Worm (Caenorhabditis elegans) whole organism, L4 larva: ENCODE measurements around the gene C17G10.1.

Experiments
- D1046.2 ChIP-seq: fragments of 200-800 bp; sonication (Bioruptor generic); IDR thresholded peaks from 2 replicates; pipeline ENCODE4 v1.3.6; 2022; ENCODE audit warnings: missing genetic modification characterization, missing compliant biosample characterization
- F10B5.3 ChIP-seq: sonication (generic microtip); optimal IDR thresholded peaks from 2 replicates; lab custom pipeline; 2016; ENCODE audit warnings: mild to moderate bottlenecking, missing genetic modification characterization, missing compliant biosample characterization
- F26F4.8 ChIP-seq: fragments of 200-800 bp; sonication (Bioruptor generic); conservative IDR thresholded peaks from 2 replicates; pipeline ENCODE4 v1.3.6; 2022; ENCODE audit warnings: missing genetic modification characterization, missing compliant biosample characterization
- F44E2.7 ChIP-seq: fragments of 200-800 bp; sonication (Bioruptor generic); IDR thresholded peaks from 2 replicates; pipeline ENCODE4 v2.1.2; 2022; ENCODE audit warnings: missing genetic modification characterization, missing compliant biosample characterization
- Y48G9A.11 ChIP-seq: fragments of 200-800 bp; sonication (Bioruptor generic); IDR thresholded peaks from 2 replicates; pipeline ENCODE4 v1.3.6; 2022; ENCODE audit warnings: missing genetic modification reagents, missing genetic modification characterization, missing compliant biosample characterization
- Y5F2A.4 ChIP-seq: fragments of 200-800 bp; sonication (Bioruptor generic); optimal IDR thresholded peaks from 2 replicates; lab custom pipeline; 2018; ENCODE audit warnings: mild to moderate bottlenecking, missing genetic modification characterization, missing compliant biosample characterization
- Y75B8A.6 ChIP-seq: fragments of 200-800 bp; sonication (Bioruptor generic); IDR thresholded peaks from 2 replicates; pipeline ENCODE4 v1.3.6; 2022; ENCODE audit warnings: missing genetic modification reagents, missing genetic modification characterization, missing compliant biosample characterization
- ZK546.5 ChIP-seq, 2 experiments: sonication (generic microtip); optimal IDR thresholded peaks; 2 replicates each; lab custom pipeline; 2017; ENCODE audit warnings: missing biosample characterization in 2 of 2, missing genetic modification characterization in 2 of 2
- aha-1 ChIP-seq: fragments of 150-350 bp; peaks from one replicate; lab custom pipeline; 2014; ENCODE audit warnings: missing biosample characterization, missing genetic modification characterization
- ama-1 ChIP-seq: fragments of 150-350 bp; optimal IDR thresholded peaks from 2 replicates; lab custom pipeline; 2014; ENCODE audit warnings: inconsistent platforms, mixed read lengths
- arid-1 ChIP-seq: fragments of 200-800 bp; sonication (Bioruptor generic); conservative IDR thresholded peaks from 2 replicates; pipeline ENCODE4 v1.3.6; 2022; ENCODE audit warnings: missing genetic modification reagents, missing genetic modification characterization, missing compliant biosample characterization
- ceh-44 ChIP-seq: fragments of 200-800 bp; sonication (Bioruptor generic); IDR thresholded peaks from 2 replicates; pipeline ENCODE4 v1.3.6; 2022; ENCODE audit warnings: missing genetic modification reagents, missing genetic modification characterization, missing compliant biosample characterization
- daf-12 ChIP-seq: fragments of 150-350 bp; optimal IDR thresholded peaks from 2 replicates; lab custom pipeline; 2014; ENCODE audit warnings: missing biosample characterization, missing genetic modification reagents, missing genetic modification characterization
- daf-16 ChIP-seq, 3 experiments: sonication (generic microtip); optimal IDR thresholded peaks; 2 replicates each; lab custom pipeline; 2016 to 2017; ENCODE audit warnings: missing genetic modification characterization in 3 of 3, missing genetic modification reagents in 3 of 3, mild to moderate bottlenecking in 2 of 3, missing compliant biosample characterization in 2 of 3, missing biosample characterization in 1 of 3, moderate library complexity in 1 of 3
- dpl-1 ChIP-seq: fragments of 150-350 bp; optimal IDR thresholded peaks from 2 replicates; lab custom pipeline; 2014; ENCODE audit warnings: missing biosample characterization, missing genetic modification reagents, missing genetic modification characterization
- duxl-1 ChIP-seq: sonication (generic microtip); optimal IDR thresholded peaks from 2 replicates; lab custom pipeline; 2016; ENCODE audit warnings: mild to moderate bottlenecking, missing genetic modification characterization, moderate library complexity, missing compliant biosample characterization; ENCODE audit not compliant: poor library complexity
- dve-1 ChIP-seq: sonication (generic microtip); optimal IDR thresholded peaks from 2 replicates; lab custom pipeline; 2017; ENCODE audit warnings: antibody characterized with exemption, mild to moderate bottlenecking, missing genetic modification characterization, missing compliant biosample characterization; ENCODE audit not compliant: insufficient read depth
- fkh-10 ChIP-seq: fragments of 150-350 bp; optimal IDR thresholded peaks from 2 replicates; lab custom pipeline; 2014; ENCODE audit warnings: missing biosample characterization, missing genetic modification reagents, missing genetic modification characterization
- gei-8 ChIP-seq: fragments of 200-800 bp; sonication (Bioruptor generic); optimal IDR thresholded peaks from 2 replicates; lab custom pipeline; 2018; ENCODE audit warnings: mild to moderate bottlenecking, missing genetic modification characterization, missing compliant biosample characterization
- hlh-30 ChIP-seq: sonication (generic microtip); optimal IDR thresholded peaks from 2 replicates; lab custom pipeline; 2017; ENCODE audit warnings: antibody characterized with exemption, mild to moderate bottlenecking, missing genetic modification characterization, missing compliant biosample characterization; ENCODE audit not compliant: insufficient read depth
- lin-1 ChIP-seq: fragments of 200-800 bp; sonication (Bioruptor generic); IDR thresholded peaks from 2 replicates; pipeline ENCODE4 v1.3.6; 2022; ENCODE audit warnings: missing genetic modification reagents, missing genetic modification characterization, missing compliant biosample characterization
- lin-15B ChIP-seq: fragments of 150-350 bp; sonication (generic microtip); optimal IDR thresholded peaks from 3 replicates; lab custom pipeline; 2014; ENCODE audit warnings: missing biosample characterization, missing genetic modification characterization
- lir-3 ChIP-seq: sonication (generic microtip); optimal IDR thresholded peaks from 2 replicates; lab custom pipeline; 2016; ENCODE audit warnings: mild to moderate bottlenecking, missing genetic modification characterization, missing compliant biosample characterization
- mdt-29 ChIP-seq: fragments of 200-800 bp; sonication (Bioruptor generic); IDR thresholded peaks from 2 replicates; pipeline ENCODE4 v1.3.6; 2022; ENCODE audit warnings: missing genetic modification reagents, missing genetic modification characterization, missing compliant biosample characterization
- mes-2 ChIP-seq: sonication (generic microtip); optimal IDR thresholded peaks from 2 replicates; lab custom pipeline; 2016; ENCODE audit warnings: missing genotype, mild to moderate bottlenecking, missing genetic modification characterization, missing compliant biosample characterization; ENCODE audit not compliant: poor library complexity, severe bottlenecking
- nhr-10 ChIP-seq: fragments of 150-350 bp; optimal IDR thresholded peaks from 2 replicates; lab custom pipeline; 2014; ENCODE audit warnings: missing biosample characterization, missing genetic modification characterization
- nhr-102 ChIP-seq: sonication (generic microtip); optimal IDR thresholded peaks from 2 replicates; lab custom pipeline; 2016; ENCODE audit warnings: mild to moderate bottlenecking, missing genetic modification characterization, moderate library complexity, missing compliant biosample characterization
- nhr-11 ChIP-seq: fragments of 150-350 bp; optimal IDR thresholded peaks from 2 replicates; lab custom pipeline; 2014; ENCODE audit warnings: missing biosample characterization, missing genetic modification characterization
- nhr-237 ChIP-seq: sonication (generic microtip); optimal IDR thresholded peaks from 2 replicates; lab custom pipeline; 2017; ENCODE audit warnings: missing biosample characterization, missing genetic modification characterization
- nhr-6 ChIP-seq: fragments of 150-350 bp; optimal IDR thresholded peaks from 2 replicates; lab custom pipeline; 2014; ENCODE audit warnings: missing biosample characterization, missing genetic modification characterization
- pha-4 ChIP-seq, 2 experiments: fragments of 150-350 bp in 1 of 2; fragments of 200-800 bp in 1 of 2; sonication (Bioruptor generic) in 1 of 2; IDR thresholded peaks in 1 of 2; optimal IDR thresholded peaks in 1 of 2; 2 replicates each; pipeline versions ENCODE4 v1.3.6 to Lab custom; 2014 to 2022; ENCODE audit warnings: missing genetic modification characterization in 2 of 2, missing genetic modification reagents in 2 of 2, missing biosample characterization in 1 of 2, missing compliant biosample characterization in 1 of 2
- php-3 ChIP-seq: fragments of 200-800 bp; sonication (Bioruptor generic); IDR thresholded peaks from 2 replicates; pipeline ENCODE4 v1.3.6; 2022; ENCODE audit warnings: missing genetic modification reagents, missing genetic modification characterization, missing compliant biosample characterization
- set-16 ChIP-seq: fragments of 200-800 bp; sonication (Bioruptor generic); IDR thresholded peaks from 2 replicates; pipeline ENCODE4 v1.3.6; 2022; ENCODE audit warnings: missing genetic modification reagents, missing genetic modification characterization, missing compliant biosample characterization
- skn-1 ChIP-seq: fragments of 150-350 bp; optimal IDR thresholded peaks from 2 replicates; lab custom pipeline; 2014; ENCODE audit warnings: missing biosample characterization, missing genetic modification characterization
- snpc-4 ChIP-seq: fragments of 150-350 bp; optimal IDR thresholded peaks from 2 replicates; lab custom pipeline; 2014; ENCODE audit warnings: missing biosample characterization, missing genetic modification characterization
- tra-1 ChIP-seq: fragments of 200-800 bp; sonication (Bioruptor generic); IDR thresholded peaks from 2 replicates; pipeline ENCODE4 v1.3.6; 2022; ENCODE audit warnings: missing genetic modification reagents, missing genetic modification characterization, missing compliant biosample characterization
- unc-62 ChIP-seq, 3 experiments: fragments of 150-350 bp in 1 of 3; sonication (generic microtip); optimal IDR thresholded peaks in 2 of 3; peaks in 1 of 3; 1 replicate in 1 of 3; 2 replicates in 2 of 3; lab custom pipeline; 2014 to 2017; ENCODE audit warnings: missing biosample characterization in 3 of 3, missing genetic modification characterization in 3 of 3, missing genetic modification reagents in 3 of 3, missing genotype in 1 of 3
- vab-7 ChIP-seq: fragments of 200-800 bp; sonication (Bioruptor generic); IDR thresholded peaks from 2 replicates; pipeline ENCODE4 v1.3.6; 2022; ENCODE audit warnings: missing genetic modification reagents, missing genetic modification characterization, missing compliant biosample characterization
- zag-1 ChIP-seq: fragments of 150-350 bp; optimal IDR thresholded peaks from 2 replicates; lab custom pipeline; 2014; ENCODE audit warnings: missing biosample characterization, missing genetic modification characterization
- zfp-2 ChIP-seq: sonication (generic microtip); optimal IDR thresholded peaks from 2 replicates; lab custom pipeline; 2016; ENCODE audit warnings: mild to moderate bottlenecking, missing genetic modification characterization, missing compliant biosample characterization
- zip-2 ChIP-seq: fragments of 150-350 bp; optimal IDR thresholded peaks from 2 replicates; lab custom pipeline; 2014; ENCODE audit warnings: missing biosample characterization, missing genetic modification characterization

Gene C17G10.1

DNA sequence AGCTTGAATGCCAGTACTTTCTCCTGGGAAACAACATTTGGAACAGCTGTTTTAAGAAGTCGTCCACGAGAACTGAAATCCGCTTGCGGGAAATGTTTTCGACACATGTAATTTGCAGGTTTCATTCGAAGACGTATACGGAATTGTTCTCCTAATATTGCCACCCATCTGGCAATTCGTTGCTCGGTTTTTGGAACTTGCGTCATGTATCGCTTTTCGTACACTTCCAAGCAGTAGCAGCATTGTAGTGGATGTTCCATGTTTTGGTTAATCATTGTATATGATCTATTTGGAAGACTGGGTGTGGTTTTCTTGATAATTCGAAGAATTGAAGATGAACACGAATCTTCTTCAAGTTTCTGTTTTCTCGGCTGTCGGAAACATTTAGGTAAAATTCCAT, 8.6 kb upstream of the C17G10.1 start:
- TF ChIP-seq hlh-30 (no peak), pha-4 (GFP tag; IDR thresholded peaks at IDR 0.05; lab: Robert Waterston, UW) (no peak), pha-4 (tag; optimal IDR thresholded peaks at IDR 0.05; lab: Kevin White, UChicago) (no peak), mes-2 (tag; lab: Kevin White, UChicago) (no peak), vab-7 (GFP tag; lab: Robert Waterston, UW) (no peak), zfp-2 (no peak), dpl-1 (no peak), duxl-1 (tag; lab: Kevin White, UChicago) (no peak), arid-1 (GFP tag; lab: Robert Waterston, UW) (no peak), aha-1 (tag; lab: Kevin White, UChicago) (peak; percentile 91), unc-62 (GFP tag; optimal IDR thresholded peaks at IDR 0.05 in 1 of 2; lab: Kevin White, UChicago) (peak in 1 of 2 experiments; percentile 74), unc-62 (tag; optimal IDR thresholded peaks at IDR 0.05; lab: Kevin White, UChicago) (no peak), php-3 (GFP tag; lab: Robert Waterston, UW) (no peak)

DNA sequence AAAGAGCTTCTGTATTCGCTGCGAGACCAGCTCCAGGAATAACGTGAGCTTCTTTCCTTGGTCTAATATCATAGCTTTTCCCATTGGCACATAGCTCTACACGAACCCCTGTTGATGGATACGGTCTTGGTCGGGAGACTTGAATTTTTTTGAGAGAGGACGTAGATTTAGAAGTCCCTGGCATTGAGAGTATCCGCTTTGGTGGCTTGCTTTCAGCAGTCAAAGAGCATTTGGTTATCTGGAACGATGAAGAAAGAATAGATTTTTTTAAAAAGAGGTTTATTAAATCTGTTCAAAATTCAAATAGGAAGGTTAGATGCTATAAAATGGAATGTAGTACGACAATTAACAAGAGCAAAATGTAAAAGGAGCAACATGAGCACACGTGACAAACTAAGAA, 6.7 kb upstream of the C17G10.1 start, which contains the start of gene C17G10.13:
Gene C17G10.13, minus strand, starts transcription at position 101 of the 400 bp plus-strand sequence.
- TF ChIP-seq zip-2 (tag; lab: Kevin White, UChicago) (no peak), D1046.2 (no peak), snpc-4 (tag; lab: Kevin White, UChicago) (no peak), nhr-11 (tag; lab: Kevin White, UChicago) (no peak), arid-1 (GFP tag; lab: Robert Waterston, UW) (no peak), F44E2.7 (GFP tag; lab: Robert Waterston, UW) (no peak), lir-3 (tag; lab: Kevin White, UChicago) (no peak), tra-1 (no peak), daf-16 (GFP tag; optimal IDR thresholded peaks at IDR 0.05; lab: Kevin White, UChicago) (no peak), daf-16 (tag; optimal IDR thresholded peaks at IDR 0.05; lab: Kevin White, UChicago) (no peak), nhr-102 (no peak), dpl-1 (no peak), F10B5.3 (tag; lab: Kevin White, UChicago) (no peak), fkh-10 (no peak), ZK546.5 (tag; optimal IDR thresholded peaks at IDR 0.05; lab: Kevin White, UChicago) (no peak), ama-1 (lab: Kevin White, UChicago) (no peak), Y75B8A.6 (GFP tag; lab: Robert Waterston, UW) (no peak), zag-1 (tag; lab: Kevin White, UChicago) (no peak), lin-1 (GFP tag; lab: Robert Waterston, UW) (no peak), Y5F2A.4 (GFP tag; lab: Kevin White, UChicago) (no peak), Y48G9A.11 (GFP tag; lab: Robert Waterston, UW) (no peak)

DNA sequence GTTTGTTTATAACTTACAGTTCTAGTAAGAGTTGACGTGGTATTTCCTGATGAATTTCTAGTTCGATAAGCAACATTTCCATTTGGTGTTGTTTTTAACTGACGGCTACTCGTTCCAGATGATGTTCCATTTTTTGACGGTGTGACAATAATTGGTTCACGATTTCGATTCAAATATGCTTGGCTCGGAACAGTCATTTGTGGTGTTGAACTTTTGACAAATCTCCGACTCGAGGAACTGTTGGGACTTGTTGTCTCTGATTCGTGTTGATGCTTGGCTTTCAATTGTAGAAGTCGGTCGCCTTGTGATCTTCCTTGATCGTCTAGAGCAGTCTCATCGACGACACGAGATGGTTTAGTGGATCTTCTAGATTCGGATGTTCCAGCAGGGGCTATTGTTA, 4.8 kb upstream of the C17G10.1 start:
- peak in 1 of 2 experiments; percentile 68 for TF ChIP-seq unc-62 (GFP tag; optimal IDR thresholded peaks at IDR 0.05 in 1 of 2; lab: Kevin White, UChicago)
- no peak for TF ChIP-seq unc-62 (tag; optimal IDR thresholded peaks at IDR 0.05; lab: Kevin White, UChicago)
- no peak for TF ChIP-seq lin-15B (tag; lab: Kevin White, UChicago)

DNA sequence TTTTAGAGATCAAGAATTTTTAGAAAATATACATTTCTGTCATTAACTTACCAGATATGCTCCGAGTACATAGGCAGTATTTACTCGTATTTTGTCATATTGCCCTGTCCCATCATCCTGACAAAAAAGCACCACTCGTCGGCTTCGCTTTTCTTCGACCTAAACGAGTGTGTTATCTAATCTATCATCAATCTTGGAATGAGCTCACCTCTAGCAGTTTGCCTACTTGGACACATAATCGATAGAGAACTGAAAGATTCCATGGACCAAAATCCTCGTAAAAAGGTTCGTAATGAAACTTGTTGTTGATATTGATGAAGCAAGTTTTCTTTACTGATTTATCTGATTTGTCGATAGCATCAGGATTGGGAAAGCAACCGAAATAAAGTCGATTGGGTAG, 3.5 kb upstream of the C17G10.1 start:
- TF ChIP-seq set-16 (no peak), unc-62 (GFP tag; optimal IDR thresholded peaks at IDR 0.05 in 1 of 2; lab: Kevin White, UChicago) (peak in 1 of 2 experiments; percentile 52), unc-62 (tag; optimal IDR thresholded peaks at IDR 0.05; lab: Kevin White, UChicago) (no peak)

DNA sequence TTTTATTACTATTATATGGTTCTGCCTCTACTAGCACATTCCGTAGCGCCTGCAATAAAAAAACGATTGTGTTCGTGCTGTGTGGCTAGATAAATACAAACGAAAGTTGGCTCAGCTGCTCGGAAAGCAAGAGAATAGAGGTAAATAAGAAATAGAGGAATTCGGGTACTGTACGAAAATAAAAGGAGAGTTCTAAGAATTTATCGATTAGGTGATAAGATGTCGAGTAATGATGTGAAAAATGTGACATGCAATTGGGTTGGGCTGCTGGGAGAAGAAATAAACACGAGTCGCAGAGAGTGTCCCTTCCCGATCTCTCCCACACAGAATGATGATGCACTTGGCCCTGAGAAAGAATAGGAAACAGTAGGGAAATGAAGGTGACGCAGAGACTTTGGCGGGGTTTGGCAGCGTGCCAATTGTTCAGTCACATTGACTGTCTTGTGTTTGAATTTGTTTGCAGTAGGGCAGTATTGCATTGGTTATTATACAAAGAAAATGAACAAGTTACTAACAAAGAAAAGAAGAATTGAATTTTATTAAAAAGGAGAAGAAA, 2.9 kb upstream of the C17G10.1 start, which contains the start of gene cdc-14:
Gene cdc-14, minus strand, starts transcription at position 51 of the 556 bp plus-strand sequence.
- no peak for TF ChIP-seq skn-1
- no peak for TF ChIP-seq mdt-29
- TF ChIP-seq nhr-6 (tag; lab: Kevin White, UChicago), result peak; percentile 55
- TF ChIP-seq nhr-237, result no peak
- no peak for TF ChIP-seq F26F4.8
- no peak for TF ChIP-seq nhr-10 (tag; lab: Kevin White, UChicago)
- peak; percentile 66 for TF ChIP-seq dpl-1
- peak in 1 of 2 experiments; percentile 12 for TF ChIP-seq daf-16 (GFP tag; optimal IDR thresholded peaks at IDR 0.05; lab: Kevin White, UChicago)
- peak; percentile 56 for TF ChIP-seq daf-16 (tag; optimal IDR thresholded peaks at IDR 0.05; lab: Kevin White, UChicago)
- no peak for TF ChIP-seq snpc-4 (tag; lab: Kevin White, UChicago)
- TF ChIP-seq daf-12 (tag; lab: Kevin White, UChicago), result no peak
- no peak for TF ChIP-seq gei-8 (GFP tag; lab: Kevin White, UChicago)
- TF ChIP-seq hlh-30, result peak; percentile 97
- peak; percentile 81 for TF ChIP-seq dve-1
- no peak for TF ChIP-seq ama-1 (lab: Kevin White, UChicago)
- no peak for TF ChIP-seq ceh-44 (GFP tag; lab: Robert Waterston, UW)
